Worm (Caenorhabditis elegans) whole organism, late embryonic: ENCODE results near the gene ttr-50.

Source experiments
- F13H6.1 ChIP-seq: sonication (generic microtip); optimal IDR thresholded peaks from 2 replicates; lab custom pipeline; 2016; ENCODE audit warnings: missing genetic modification characterization, missing compliant biosample characterization
- K02D7.2 ChIP-seq: sonication (generic microtip); optimal IDR thresholded peaks from 2 replicates; lab custom pipeline; 2017; ENCODE audit warnings: mild to moderate bottlenecking, missing genetic modification characterization, missing compliant biosample characterization
- K09A11.1 ChIP-seq: sonication (generic microtip); optimal IDR thresholded peaks from 2 replicates; lab custom pipeline; 2017; ENCODE audit warnings: antibody characterized with exemption, mild to moderate bottlenecking, missing genetic modification characterization, missing compliant biosample characterization; ENCODE audit not compliant: insufficient read depth
- T23F11.4 ChIP-seq: fragments of 200-800 bp; sonication (Bioruptor generic); optimal IDR thresholded peaks from 2 replicates; lab custom pipeline; 2018; ENCODE audit warnings: mild to moderate bottlenecking, missing genetic modification characterization, missing compliant biosample characterization
- Y22D7AL.16 ChIP-seq: sonication (generic microtip); optimal IDR thresholded peaks from 2 replicates; lab custom pipeline; 2016; ENCODE audit warnings: missing genetic modification characterization, missing compliant biosample characterization
- ahr-1 ChIP-seq: sonication (generic microtip); optimal IDR thresholded peaks from 2 replicates; lab custom pipeline; 2016; ENCODE audit warnings: missing genetic modification characterization, missing compliant biosample characterization
- ceh-14 ChIP-seq: sonication (generic microtip); optimal IDR thresholded peaks from 2 replicates; lab custom pipeline; 2016; ENCODE audit warnings: missing genotype, missing genetic modification characterization, missing compliant biosample characterization
- ceh-19 ChIP-seq: fragments of 200-800 bp; sonication (Bioruptor generic); optimal IDR thresholded peaks from 2 replicates; lab custom pipeline; 2018; ENCODE audit warnings: mild to moderate bottlenecking, missing genetic modification characterization, missing compliant biosample characterization
- ceh-22 ChIP-seq: sonication (generic microtip); optimal IDR thresholded peaks from 2 replicates; lab custom pipeline; 2017; ENCODE audit warnings: missing biosample characterization, missing genetic modification characterization
- ceh-24 ChIP-seq: sonication (generic microtip); optimal IDR thresholded peaks from 2 replicates; lab custom pipeline; 2016; ENCODE audit warnings: mild to moderate bottlenecking, missing genetic modification characterization, missing compliant biosample characterization
- ceh-45 ChIP-seq: fragments of 200-800 bp; sonication (Bioruptor generic); IDR thresholded peaks from 2 replicates; pipeline ENCODE4 v1.3.6; 2022; ENCODE audit warnings: missing genetic modification reagents, missing genetic modification characterization, missing compliant biosample characterization
- dmd-4 ChIP-seq: sonication (generic microtip); optimal IDR thresholded peaks from 2 replicates; lab custom pipeline; 2016; ENCODE audit warnings: borderline replicate concordance, missing genetic modification characterization, missing compliant biosample characterization
- dve-1 ChIP-seq: sonication (generic microtip); optimal IDR thresholded peaks from 2 replicates; lab custom pipeline; 2017; ENCODE audit warnings: antibody characterized with exemption, mild to moderate bottlenecking, missing genetic modification characterization, missing compliant biosample characterization
- elt-4 ChIP-seq: sonication (generic microtip); optimal IDR thresholded peaks from 2 replicates; lab custom pipeline; 2016; ENCODE audit warnings: missing genetic modification characterization, missing compliant biosample characterization
- ets-4 ChIP-seq: sonication (generic microtip); optimal IDR thresholded peaks from 2 replicates; lab custom pipeline; 2016; ENCODE audit warnings: missing genetic modification characterization, missing compliant biosample characterization
- eyg-1 ChIP-seq: sonication (generic microtip); optimal IDR thresholded peaks from 2 replicates; lab custom pipeline; 2016; ENCODE audit warnings: missing genotype, missing genetic modification characterization, missing compliant biosample characterization
- fkh-10 ChIP-seq: fragments of 150-350 bp; optimal IDR thresholded peaks from 2 replicates; lab custom pipeline; 2014; ENCODE audit warnings: missing biosample characterization, missing genetic modification reagents, missing genetic modification characterization
- fkh-6 ChIP-seq: sonication (generic microtip); optimal IDR thresholded peaks from 2 replicates; lab custom pipeline; 2016; ENCODE audit warnings: missing genetic modification characterization, missing compliant biosample characterization
- gmeb-2 ChIP-seq: sonication (generic microtip); optimal IDR thresholded peaks from 2 replicates; lab custom pipeline; 2016; ENCODE audit warnings: missing genetic modification characterization, inconsistent platforms, missing compliant biosample characterization
- hlh-13 ChIP-seq: fragments of 200-800 bp; sonication (Bioruptor generic); optimal IDR thresholded peaks from 2 replicates; lab custom pipeline; 2018; ENCODE audit warnings: mild to moderate bottlenecking, missing genetic modification characterization, missing compliant biosample characterization
- hlh-30 ChIP-seq: sonication (generic microtip); optimal IDR thresholded peaks from 2 replicates; lab custom pipeline; 2017; ENCODE audit warnings: antibody characterized with exemption, missing genetic modification characterization, missing compliant biosample characterization; ENCODE audit not compliant: insufficient read depth
- hlh-6 ChIP-seq: sonication (generic microtip); optimal IDR thresholded peaks from 2 replicates; lab custom pipeline; 2016; ENCODE audit warnings: missing genotype, missing genetic modification characterization, missing compliant biosample characterization
- lim-6 ChIP-seq: sonication (generic microtip); optimal IDR thresholded peaks from 2 replicates; lab custom pipeline; 2016; ENCODE audit warnings: missing genetic modification characterization, missing compliant biosample characterization
- lin-11 ChIP-seq: fragments of 200-800 bp; sonication (Bioruptor generic); optimal IDR thresholded peaks from 2 replicates; lab custom pipeline; 2018; ENCODE audit warnings: mild to moderate bottlenecking, missing genetic modification characterization, missing compliant biosample characterization
- madf-2 ChIP-seq: sonication (generic microtip); optimal IDR thresholded peaks from 2 replicates; lab custom pipeline; 2017; ENCODE audit warnings: missing genetic modification characterization, missing compliant biosample characterization
- mec-3 ChIP-seq: sonication (generic microtip); optimal IDR thresholded peaks from 2 replicates; lab custom pipeline; 2016; ENCODE audit warnings: borderline replicate concordance, missing genetic modification characterization, missing compliant biosample characterization
- nhr-11 ChIP-seq: fragments of 150-350 bp; optimal IDR thresholded peaks from 2 replicates; lab custom pipeline; 2014; ENCODE audit warnings: missing biosample characterization, missing genetic modification characterization
- nhr-232 ChIP-seq: sonication (generic microtip); optimal IDR thresholded peaks from 2 replicates; lab custom pipeline; 2016; ENCODE audit warnings: missing genetic modification characterization, missing compliant biosample characterization
- odd-2 ChIP-seq: sonication (generic microtip); optimal IDR thresholded peaks from 2 replicates; lab custom pipeline; 2017; ENCODE audit warnings: antibody characterized with exemption, mild to moderate bottlenecking, missing genetic modification characterization, missing compliant biosample characterization
- pag-3 ChIP-seq: sonication (generic microtip); optimal IDR thresholded peaks from 2 replicates; lab custom pipeline; 2016; ENCODE audit warnings: missing compliant biosample characterization, missing genetic modification characterization, borderline replicate concordance
- pat-9 ChIP-seq: fragments of 200-800 bp; sonication (Bioruptor generic); optimal IDR thresholded peaks from 2 replicates; lab custom pipeline; 2018; ENCODE audit warnings: mild to moderate bottlenecking, missing genetic modification characterization, moderate library complexity, missing compliant biosample characterization
- pax-1 ChIP-seq: fragments of 150-350 bp; optimal IDR thresholded peaks from 2 replicates; lab custom pipeline; 2014; ENCODE audit warnings: missing biosample characterization, missing genetic modification characterization
- pha-4 ChIP-seq: fragments of 150-350 bp; optimal IDR thresholded peaks from 2 replicates; lab custom pipeline; 2018; ENCODE audit warnings: missing biosample characterization, missing genetic modification reagents, missing genetic modification characterization
- pros-1 ChIP-seq: fragments of 150-350 bp; optimal IDR thresholded peaks from 2 replicates; lab custom pipeline; 2014; ENCODE audit warnings: missing biosample characterization, missing genetic modification reagents, missing genetic modification characterization
- ref-2 ChIP-seq: sonication (generic microtip); optimal IDR thresholded peaks from 2 replicates; lab custom pipeline; 2016; ENCODE audit warnings: missing genetic modification characterization, missing compliant biosample characterization
- rnt-1 ChIP-seq: sonication (generic microtip); optimal IDR thresholded peaks from 2 replicates; lab custom pipeline; 2016; ENCODE audit warnings: missing genetic modification characterization, missing compliant biosample characterization
- syd-9 ChIP-seq: sonication (generic microtip); optimal IDR thresholded peaks from 2 replicates; lab custom pipeline; 2016; ENCODE audit warnings: mild to moderate bottlenecking, missing genetic modification characterization, moderate library complexity, missing compliant biosample characterization
- tbx-7 ChIP-seq: sonication (generic microtip); optimal IDR thresholded peaks from 2 replicates; lab custom pipeline; 2016; ENCODE audit warnings: missing genotype, missing genetic modification characterization, missing compliant biosample characterization
- unc-3 ChIP-seq, 2 experiments: fragments of 200-800 bp in 1 of 2; sonication (Bioruptor generic) in 1 of 2; sonication (generic microtip) in 1 of 2; conservative IDR thresholded peaks in 1 of 2; optimal IDR thresholded peaks in 1 of 2; 2 replicates each; pipeline versions ENCODE4 v1.3.6 to Lab custom; 2016 to 2022; ENCODE audit warnings: missing compliant biosample characterization in 2 of 2, missing genetic modification characterization in 2 of 2, missing genetic modification reagents in 1 of 2
- unc-42 ChIP-seq: sonication (generic microtip); optimal IDR thresholded peaks from 2 replicates; lab custom pipeline; 2016; ENCODE audit warnings: missing genotype, missing genetic modification characterization, missing compliant biosample characterization
- unc-55 ChIP-seq: sonication (generic microtip); optimal IDR thresholded peaks from 2 replicates; lab custom pipeline; 2017; ENCODE audit warnings: missing biosample characterization, missing genetic modification reagents, missing genetic modification characterization
- zip-5 ChIP-seq: sonication (generic microtip); optimal IDR thresholded peaks from 2 replicates; lab custom pipeline; 2016; ENCODE audit warnings: missing genetic modification characterization, missing compliant biosample characterization
- ztf-16 ChIP-seq: sonication (generic microtip); optimal IDR thresholded peaks from 2 replicates; lab custom pipeline; 2017; ENCODE audit warnings: missing genetic modification characterization, missing compliant biosample characterization

ttr-50 gene

DNA sequence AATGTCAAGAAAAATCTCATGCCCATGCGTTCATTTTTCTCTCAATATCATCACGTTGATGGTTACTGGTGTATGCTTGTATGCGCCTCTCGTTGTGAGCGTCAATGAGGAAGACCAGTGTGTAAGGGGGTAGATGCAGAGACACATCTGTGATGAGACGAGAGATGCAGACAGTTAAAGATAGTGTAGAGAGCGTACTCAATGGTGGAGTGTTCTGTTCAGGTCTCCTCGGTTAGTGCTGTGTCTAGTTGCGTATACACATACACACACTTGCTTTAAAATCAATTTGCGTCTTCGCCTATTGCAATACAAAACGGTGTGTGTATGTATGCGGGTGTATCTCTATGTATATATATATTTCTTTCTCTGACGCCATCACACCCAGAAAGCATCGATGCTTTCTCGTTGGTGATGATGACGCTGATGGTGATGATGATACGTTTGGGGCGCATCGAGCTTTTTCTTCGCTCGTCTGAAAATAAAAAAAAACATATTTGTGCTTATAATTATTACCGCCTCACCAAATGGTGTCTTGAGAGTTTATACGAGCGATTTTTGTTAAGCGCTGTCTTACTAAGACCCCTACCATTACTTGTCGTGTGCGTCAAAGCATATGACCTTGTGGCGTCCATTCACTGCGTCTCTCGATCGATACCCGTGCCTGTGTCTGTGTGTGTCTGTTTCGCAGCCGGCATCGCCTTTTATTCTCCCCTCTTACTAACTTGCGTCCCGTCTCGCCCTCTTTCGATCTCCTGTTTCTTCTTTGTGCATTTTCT lies 47.2 kb downstream of the ttr-50 start, which contains the start of gene F40F11.3 (continued):
- TF ChIP-seq pros-1 (tag; lab: Kevin White, UChicago) (peak; percentile 76), fkh-6 (tag; lab: Kevin White, UChicago) (no peak), syd-9 (tag; lab: Kevin White, UChicago) (no peak), ceh-22 (tag; lab: Kevin White, UChicago) (peak; percentile 86), hlh-6 (tag; lab: Kevin White, UChicago) (no peak), dmd-4 (tag; lab: Kevin White, UChicago) (no peak), hlh-13 (GFP tag; lab: Kevin White, UChicago) (no peak), nhr-11 (no peak), lin-11 (tag; lab: Kevin White, UChicago) (no peak), madf-2 (tag; lab: Kevin White, UChicago) (no peak), pat-9 (peak; percentile 31), unc-42 (tag; lab: Kevin White, UChicago) (peak; percentile 91), unc-55 (GFP tag; lab: Kevin White, UChicago) (peak; percentile 86), K02D7.2 (no peak), fkh-10 (GFP tag; lab: Kevin White, UChicago) (peak; percentile 61), unc-3 (GFP tag; conservative IDR thresholded peaks at IDR 0.05; lab: Robert Waterston, UW) (no peak), unc-3 (tag; optimal IDR thresholded peaks at IDR 0.05; lab: Kevin White, UChicago) (no peak), pag-3 (tag; lab: Kevin White, UChicago) (no peak), ztf-16 (no peak), ceh-14 (tag; lab: Kevin White, UChicago) (peak; percentile 36), mec-3 (tag; lab: Kevin White, UChicago) (no peak), elt-4 (tag; lab: Kevin White, UChicago) (no peak), pax-1 (tag; lab: Kevin White, UChicago) (no peak), ceh-19 (GFP tag; lab: Kevin White, UChicago) (peak; percentile 41), gmeb-2 (tag; lab: Kevin White, UChicago) (no peak), tbx-7 (tag; lab: Kevin White, UChicago) (no peak), dve-1 (peak; percentile 77), ceh-45 (GFP tag; lab: Robert Waterston, UW) (no peak), ceh-24 (no peak), lim-6 (peak; percentile 30), zip-5 (tag; lab: Kevin White, UChicago) (no peak), rnt-1 (tag; lab: Kevin White, UChicago) (no peak), odd-2 (no peak), K09A11.1 (tag; lab: Kevin White, UChicago) (peak; percentile 1), eyg-1 (tag; lab: Kevin White, UChicago) (no peak), pha-4 (tag; lab: Kevin White, UChicago) (no peak), F13H6.1 (tag; lab: Kevin White, UChicago) (peak; percentile 24), ets-4 (tag; lab: Kevin White, UChicago) (no peak), hlh-30 (tag; lab: Kevin White, UChicago) (peak; percentile 68), T23F11.4 (GFP tag; lab: Kevin White, UChicago) (no peak), Y22D7AL.16 (tag; lab: Kevin White, UChicago) (no peak), ahr-1 (tag; lab: Kevin White, UChicago) (no peak), ref-2 (tag; lab: Kevin White, UChicago) (peak; percentile 80), nhr-232 (tag; lab: Kevin White, UChicago) (no peak)
